Worm (Caenorhabditis elegans) whole organism, young adult: Measurements from ENCODE around the gene msp-152.

ENCODE experiments used
- B0336.3 ChIP-seq: fragments of 200-800 bp; sonication (Bioruptor generic); IDR thresholded peaks from 2 replicates; pipeline ENCODE4 v1.3.6; 2022; ENCODE audit warnings: missing genetic modification characterization, missing compliant biosample characterization
- C06A6.2 ChIP-seq: fragments of 200-800 bp; sonication (Bioruptor generic); conservative IDR thresholded peaks from 2 replicates; pipeline ENCODE4 v1.3.6; 2022; ENCODE audit warnings: missing genetic modification characterization, missing compliant biosample characterization
- F22D6.2 ChIP-seq: sonication (generic microtip); optimal IDR thresholded peaks from 2 replicates; lab custom pipeline; 2016; ENCODE audit warnings: mild to moderate bottlenecking, missing genetic modification characterization, missing compliant biosample characterization
- F39B2.1 ChIP-seq: fragments of 200-800 bp; sonication (Bioruptor generic); IDR thresholded peaks from 2 replicates; pipeline ENCODE4 v1.3.6; 2022; ENCODE audit warnings: missing genetic modification reagents, missing genetic modification characterization, missing compliant biosample characterization
- F55B11.4 ChIP-seq: sonication (generic microtip); optimal IDR thresholded peaks from 2 replicates; lab custom pipeline; 2016; ENCODE audit warnings: missing compliant biosample characterization, missing genetic modification characterization, borderline replicate concordance; ENCODE audit not compliant: insufficient read depth
- F57A8.1 ChIP-seq: fragments of 200-800 bp; sonication (Bioruptor generic); optimal IDR thresholded peaks from 2 replicates; lab custom pipeline; 2018; ENCODE audit warnings: mild to moderate bottlenecking, missing genetic modification characterization, moderate library complexity, missing compliant biosample characterization
- T07F8.4 ChIP-seq: sonication (generic microtip); optimal IDR thresholded peaks from 2 replicates; lab custom pipeline; 2016; ENCODE audit warnings: mild to moderate bottlenecking, missing genetic modification characterization, moderate library complexity, missing compliant biosample characterization
- T26A5.8 ChIP-seq: sonication (generic microtip); optimal IDR thresholded peaks from 2 replicates; lab custom pipeline; 2016; ENCODE audit warnings: missing genetic modification characterization, missing compliant biosample characterization
- Y53G8AR.9 ChIP-seq: fragments of 200-800 bp; sonication (Bioruptor generic); conservative IDR thresholded peaks from 2 replicates; pipeline ENCODE4 v1.3.6; 2022; ENCODE audit warnings: missing genetic modification reagents, missing genetic modification characterization, missing compliant biosample characterization
- Y56A3A.18 ChIP-seq: fragments of 200-800 bp; sonication (Bioruptor generic); IDR thresholded peaks from 2 replicates; pipeline ENCODE4 v1.3.6; 2022; ENCODE audit warnings: missing genetic modification reagents, missing genetic modification characterization, missing compliant biosample characterization
- Y95B8A.8 ChIP-seq: fragments of 200-800 bp; sonication (Bioruptor generic); IDR thresholded peaks from 2 replicates; pipeline ENCODE4 v1.3.6; 2022; ENCODE audit warnings: missing genetic modification reagents, missing genetic modification characterization, missing compliant biosample characterization
- ZK185.1 ChIP-seq: sonication (generic microtip); optimal IDR thresholded peaks from 2 replicates; lab custom pipeline; 2016; ENCODE audit warnings: mild to moderate bottlenecking, missing genetic modification characterization, missing compliant biosample characterization; ENCODE audit not compliant: poor library complexity, severe bottlenecking
- aptf-2 ChIP-seq: fragments of 200-800 bp; sonication (Bioruptor generic); conservative IDR thresholded peaks from 2 replicates; pipeline ENCODE4 v1.3.6; 2022; ENCODE audit warnings: missing genetic modification reagents, missing genetic modification characterization, missing compliant biosample characterization
- attf-6 ChIP-seq: fragments of 200-800 bp; sonication (Bioruptor generic); IDR thresholded peaks from 2 replicates; pipeline ENCODE4 v1.3.6; 2022; ENCODE audit warnings: missing genetic modification reagents, missing genetic modification characterization, missing compliant biosample characterization
- cebp-1 ChIP-seq, 2 experiments: fragments of 200-800 bp in 1 of 2; sonication (Bioruptor generic) in 1 of 2; sonication (generic microtip) in 1 of 2; IDR thresholded peaks in 1 of 2; optimal IDR thresholded peaks in 1 of 2; 2 replicates each; pipeline versions ENCODE4 v1.3.6 to Lab custom; 2017 to 2022; ENCODE audit warnings: missing compliant biosample characterization in 2 of 2, missing genetic modification characterization in 2 of 2, mild to moderate bottlenecking in 1 of 2, missing genetic modification reagents in 1 of 2, moderate library complexity in 1 of 2
- ceh-27 ChIP-seq: fragments of 200-800 bp; sonication (Bioruptor generic); optimal IDR thresholded peaks from 2 replicates; lab custom pipeline; 2018; ENCODE audit warnings: mild to moderate bottlenecking, missing genetic modification characterization, moderate library complexity, missing compliant biosample characterization
- ceh-58 ChIP-seq: fragments of 200-800 bp; sonication (Bioruptor generic); IDR thresholded peaks from 2 replicates; pipeline ENCODE4 v1.3.6; 2022; ENCODE audit warnings: missing genetic modification characterization, missing compliant biosample characterization
- die-1 ChIP-seq: sonication (generic microtip); optimal IDR thresholded peaks from 2 replicates; lab custom pipeline; 2016; ENCODE audit warnings: missing genotype, mild to moderate bottlenecking, missing genetic modification characterization, missing compliant biosample characterization
- egl-18 ChIP-seq: fragments of 200-800 bp; sonication (Bioruptor generic); IDR thresholded peaks from 2 replicates; pipeline ENCODE4 v1.3.6; 2022; ENCODE audit warnings: missing genetic modification reagents, missing genetic modification characterization, missing compliant biosample characterization
- egl-44 ChIP-seq: fragments of 200-800 bp; sonication (Bioruptor generic); IDR thresholded peaks from 2 replicates; pipeline ENCODE4 v1.3.6; 2022; ENCODE audit warnings: missing genetic modification reagents, missing genetic modification characterization, missing compliant biosample characterization
- egrh-3 ChIP-seq: fragments of 200-800 bp; sonication (Bioruptor generic); IDR thresholded peaks from 2 replicates; pipeline ENCODE4 v1.3.6; 2022; ENCODE audit warnings: missing genetic modification reagents, missing genetic modification characterization, missing compliant biosample characterization
- ets-4 ChIP-seq: fragments of 200-800 bp; sonication (Bioruptor generic); optimal IDR thresholded peaks from 2 replicates; lab custom pipeline; 2018; ENCODE audit warnings: mild to moderate bottlenecking, missing genetic modification characterization, missing compliant biosample characterization
- hlh-12 ChIP-seq: sonication (generic microtip); optimal IDR thresholded peaks from 2 replicates; lab custom pipeline; 2016; ENCODE audit warnings: missing genetic modification characterization, missing compliant biosample characterization
- hrde-1 ChIP-seq: sonication (generic microtip); optimal IDR thresholded peaks from 2 replicates; lab custom pipeline; 2016; ENCODE audit warnings: missing genetic modification characterization, mild to moderate bottlenecking, missing compliant biosample characterization, moderate library complexity, missing genotype, missing genetic modification reagents, borderline replicate concordance
- lin-35 ChIP-seq, 3 experiments: fragments of 150-350 bp in 2 of 3; sonication (generic microtip) in 1 of 3; optimal IDR thresholded peaks; 2 replicates each; lab custom pipeline; 2014 to 2018; ENCODE audit warnings: missing biosample characterization in 3 of 3, missing genetic modification characterization in 3 of 3, missing genetic modification reagents in 3 of 3
- lin-54 ChIP-seq: fragments of 200-800 bp; sonication (Bioruptor generic); optimal IDR thresholded peaks from 2 replicates; lab custom pipeline; 2018; ENCODE audit warnings: mild to moderate bottlenecking, missing genetic modification characterization, missing compliant biosample characterization
- lsy-27 ChIP-seq: sonication (generic microtip); optimal IDR thresholded peaks from 2 replicates; lab custom pipeline; 2017; ENCODE audit warnings: missing genetic modification characterization, mild to moderate bottlenecking, missing compliant biosample characterization, antibody characterized with exemption, missing genotype, borderline replicate concordance; ENCODE audit not compliant: insufficient read depth
- mel-28 ChIP-seq: sonication (generic microtip); optimal IDR thresholded peaks from 2 replicates; lab custom pipeline; 2016; ENCODE audit warnings: borderline replicate concordance, mild to moderate bottlenecking, missing genetic modification characterization, missing compliant biosample characterization
- nfya-1 ChIP-seq: sonication (generic microtip); optimal IDR thresholded peaks from 2 replicates; lab custom pipeline; 2017; ENCODE audit warnings: antibody characterized with exemption, missing compliant biosample characterization, missing genetic modification characterization, borderline replicate concordance; ENCODE audit not compliant: insufficient read depth
- nhr-120 ChIP-seq: fragments of 200-800 bp; sonication (Bioruptor generic); IDR thresholded peaks from 2 replicates; pipeline ENCODE4 v1.3.6; 2022; ENCODE audit warnings: missing genetic modification characterization, missing compliant biosample characterization
- nhr-179 ChIP-seq: sonication (generic microtip); optimal IDR thresholded peaks from 2 replicates; lab custom pipeline; 2016; ENCODE audit warnings: mild to moderate bottlenecking, missing genetic modification characterization, missing compliant biosample characterization
- nhr-27 ChIP-seq: fragments of 200-800 bp; sonication (Bioruptor generic); optimal IDR thresholded peaks from 2 replicates; lab custom pipeline; 2018; ENCODE audit warnings: mild to moderate bottlenecking, missing genetic modification characterization, moderate library complexity, missing compliant biosample characterization
- rcor-1 ChIP-seq: fragments of 200-800 bp; sonication (Bioruptor generic); IDR thresholded peaks from 2 replicates; pipeline ENCODE4 v1.3.6; 2022; ENCODE audit warnings: missing genetic modification reagents, missing genetic modification characterization, missing compliant biosample characterization
- rec-8 ChIP-seq, 2 experiments: sonication (generic microtip); optimal IDR thresholded peaks; 2 replicates each; lab custom pipeline; 2016; ENCODE audit warnings: mild to moderate bottlenecking in 2 of 2, missing genetic modification characterization in 2 of 2, missing genetic modification reagents in 2 of 2, missing genotype in 2 of 2, missing biosample characterization in 1 of 2, missing compliant biosample characterization in 1 of 2, moderate library complexity in 1 of 2
- sdz-38 ChIP-seq: sonication (generic microtip); optimal IDR thresholded peaks from 2 replicates; lab custom pipeline; 2016; ENCODE audit warnings: missing genotype, missing genetic modification characterization, missing compliant biosample characterization
- sea-2 ChIP-seq: fragments of 200-800 bp; sonication (Bioruptor generic); IDR thresholded peaks from 2 replicates; pipeline ENCODE4 v1.3.6; 2022; ENCODE audit warnings: missing genetic modification characterization, missing compliant biosample characterization
- snpc-3.4 ChIP-seq: sonication (generic microtip); optimal IDR thresholded peaks from 2 replicates; lab custom pipeline; 2017; ENCODE audit warnings: missing genetic modification characterization, mild to moderate bottlenecking, missing compliant biosample characterization, antibody characterized with exemption, moderate library complexity, missing genotype, missing genetic modification reagents
- tbp1 ChIP-seq: fragments of 200-800 bp; sonication (Bioruptor generic); optimal IDR thresholded peaks from 2 replicates; lab custom pipeline; 2018; ENCODE audit warnings: mild to moderate bottlenecking, missing genetic modification characterization, missing compliant biosample characterization
- tbx-9 ChIP-seq: sonication (generic microtip); optimal IDR thresholded peaks from 2 replicates; lab custom pipeline; 2016; ENCODE audit warnings: borderline replicate concordance, missing genetic modification characterization, inconsistent platforms, missing compliant biosample characterization
- unc-62 ChIP-seq: fragments of 150-350 bp; optimal IDR thresholded peaks from 2 replicates; lab custom pipeline; 2014; ENCODE audit warnings: missing biosample characterization, missing genetic modification reagents, missing genetic modification characterization
- zfh-2 ChIP-seq: fragments of 200-800 bp; sonication (Bioruptor generic); conservative IDR thresholded peaks from 2 replicates; pipeline ENCODE4 v1.3.6; 2022; ENCODE audit warnings: missing genetic modification reagents, missing genetic modification characterization, missing compliant biosample characterization
- ztf-22 ChIP-seq: fragments of 200-800 bp; sonication (Bioruptor generic); optimal IDR thresholded peaks from 2 replicates; lab custom pipeline; 2018; ENCODE audit warnings: mild to moderate bottlenecking, missing genetic modification characterization, moderate library complexity, missing compliant biosample characterization
- ztf-25 ChIP-seq: fragments of 200-800 bp; sonication (Bioruptor generic); IDR thresholded peaks from 2 replicates; pipeline ENCODE4 v1.3.6; 2022; ENCODE audit warnings: missing genetic modification reagents, missing genetic modification characterization, missing compliant biosample characterization
- ztf-3 ChIP-seq: fragments of 200-800 bp; sonication (Bioruptor generic); optimal IDR thresholded peaks from 2 replicates; lab custom pipeline; 2018; ENCODE audit warnings: mild to moderate bottlenecking, missing genetic modification characterization, missing compliant biosample characterization
- ztf-6 ChIP-seq: fragments of 200-800 bp; sonication (Bioruptor generic); IDR thresholded peaks from 2 replicates; pipeline ENCODE4 v1.3.6; 2022; ENCODE audit warnings: missing genetic modification reagents, missing genetic modification characterization, missing compliant biosample characterization

Gene msp-152

DNA sequence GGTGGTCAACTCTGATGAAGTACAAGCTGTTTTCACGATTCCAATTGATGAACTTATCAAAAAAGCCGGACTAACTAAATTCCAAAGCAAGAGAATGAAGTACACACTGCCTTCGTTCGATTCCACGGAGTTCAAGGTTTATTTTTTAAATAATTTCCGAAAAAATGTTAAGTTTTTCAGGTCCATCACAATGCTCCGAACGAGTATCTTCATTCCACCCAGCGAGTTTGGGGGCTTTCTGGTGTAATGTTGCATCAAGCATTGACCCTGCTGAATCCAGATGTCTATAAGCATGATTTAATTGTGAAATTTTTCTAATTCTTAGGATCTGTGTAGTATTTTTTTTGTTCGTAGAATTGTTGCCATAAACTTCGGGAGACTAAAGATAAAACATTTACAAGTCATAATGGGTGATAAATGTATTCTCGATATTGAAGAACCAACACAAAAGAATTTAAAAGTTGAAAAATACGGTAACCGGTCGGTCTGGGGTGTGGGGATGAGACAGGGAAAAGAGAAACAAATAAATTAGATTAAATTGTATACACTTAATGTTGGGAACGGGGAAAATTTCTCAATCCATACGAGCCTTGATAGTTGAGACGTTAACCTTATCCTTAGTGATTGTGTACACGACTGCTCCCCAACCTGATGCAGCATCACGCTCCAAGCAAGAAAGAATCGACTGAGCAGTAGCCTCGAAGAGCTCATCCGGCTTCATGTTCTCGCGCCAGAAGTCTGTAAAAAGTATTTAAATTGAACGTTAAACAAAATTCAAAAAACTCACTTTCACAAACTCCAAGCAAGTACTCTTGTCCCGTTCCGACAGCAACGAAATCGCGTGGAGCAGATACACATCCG is 21.5 kb downstream of the msp-152 start (continued):
- TF ChIP-seq F22D6.2 (tag; lab: Kevin White, UChicago): no peak
- TF ChIP-seq nhr-27 (tag; lab: Kevin White, UChicago): no peak
- peak; percentile 21 for TF ChIP-seq snpc-3.4
- TF ChIP-seq die-1 (tag; lab: Kevin White, UChicago): no peak
- TF ChIP-seq B0336.3: 0 out of 2 replicates have a peak, but pooled peaks have one; percentile 30
- no peak for TF ChIP-seq hrde-1 (tag; lab: Kevin White, UChicago)
- no peak for TF ChIP-seq sdz-38 (tag; lab: Kevin White, UChicago)
- TF ChIP-seq ztf-22: no peak
- TF ChIP-seq ztf-6 (GFP tag; lab: Robert Waterston, UW): no peak
- TF ChIP-seq egl-44: no peak
- no peak for TF ChIP-seq lin-35 (GFP tag; optimal IDR thresholded peaks at IDR 0.05; lab: Kevin White, UChicago)
- TF ChIP-seq egl-18 (GFP tag; lab: Robert Waterston, UW): no peak
- TF ChIP-seq attf-6: no peak
- no peak for TF ChIP-seq F55B11.4 (tag; lab: Kevin White, UChicago)
- no peak for TF ChIP-seq Y56A3A.18 (GFP tag; lab: Robert Waterston, UW)
- TF ChIP-seq F57A8.1 (GFP tag; lab: Kevin White, UChicago): no peak
- no peak for TF ChIP-seq sea-2
- no peak for TF ChIP-seq aptf-2 (GFP tag; lab: Robert Waterston, UW)
- peak; percentile 24; the same call in 1 of the 2 replicates for TF ChIP-seq Y53G8AR.9 (GFP tag; lab: Robert Waterston, UW)
- no peak for TF ChIP-seq ztf-25

- TF ChIP-seq mel-28 (tag; lab: Kevin White, UChicago): no peak
- peak in 1 of 3 experiments; percentile 27 for TF ChIP-seq lin-35 (GFP tag; optimal IDR thresholded peaks at IDR 0.05; lab: Kevin White, UChicago)
- TF ChIP-seq nhr-179: no peak
- TF ChIP-seq cebp-1 (GFP tag; IDR thresholded peaks at IDR 0.05; lab: Robert Waterston, UW): no peak
- TF ChIP-seq cebp-1 (tag; optimal IDR thresholded peaks at IDR 0.05; lab: Kevin White, UChicago): no peak
- no peak for TF ChIP-seq egrh-3 (GFP tag; lab: Robert Waterston, UW)
- no peak for TF ChIP-seq T07F8.4
- no peak for TF ChIP-seq lsy-27 (tag; lab: Kevin White, UChicago)
- no peak for TF ChIP-seq T26A5.8 (tag; lab: Kevin White, UChicago)
- no peak for TF ChIP-seq C06A6.2 (GFP tag; lab: Robert Waterston, UW)
- no peak for TF ChIP-seq nhr-120
- no peak for TF ChIP-seq tbp1 (GFP tag; lab: Kevin White, UChicago)
- no peak for TF ChIP-seq zfh-2 (GFP tag; lab: Robert Waterston, UW)
- TF ChIP-seq ztf-3 (GFP tag; lab: Kevin White, UChicago): no peak
- no peak for TF ChIP-seq ceh-58 (GFP tag; lab: Robert Waterston, UW)
- TF ChIP-seq F39B2.1 (GFP tag; lab: Robert Waterston, UW): no peak
- TF ChIP-seq tbx-9: no peak
- TF ChIP-seq F55B11.4 (tag; lab: Kevin White, UChicago): no peak
- TF ChIP-seq rcor-1 (GFP tag; lab: Robert Waterston, UW): peak; percentile 33; the same call in 1 of the 2 replicates
- no peak for TF ChIP-seq rec-8 (tag; optimal IDR thresholded peaks at IDR 0.05; lab: Kevin White, UChicago)
- no peak for TF ChIP-seq hlh-12 (tag; lab: Kevin White, UChicago)
- TF ChIP-seq attf-6: no peak
- no peak for TF ChIP-seq Y95B8A.8
- peak; percentile 25 for TF ChIP-seq ceh-27 (GFP tag; lab: Kevin White, UChicago)
- TF ChIP-seq unc-62 (GFP tag; lab: Kevin White, UChicago): no peak
- TF ChIP-seq ZK185.1 (tag; lab: Kevin White, UChicago): no peak
- TF ChIP-seq lin-54: no peak
- TF ChIP-seq ets-4 (GFP tag; lab: Kevin White, UChicago): no peak
- no peak for TF ChIP-seq nfya-1 (tag; lab: Kevin White, UChicago)
Observed at ce11 chrII:4955353-4955752, 22.5 kb downstream of the msp-152 start, which contains the start of gene pbs-3. Gene pbs-3 (minus strand): TSS chrII:4955427.
